Fruit fly (Drosophila melanogaster) whole organism, embryonic: ENCODE measurements around the gene AP-1mu.

Experiments
- Bgb ChIP-seq: fragments of 200-800 bp; sonication (Bioruptor generic); IDR thresholded peaks from 2 replicates; pipeline ENCODE4 v1.3.6; 2022; ENCODE audit warnings: missing biosample characterization, missing genetic modification characterization; ENCODE audit not compliant: partially characterized antibody
- CG10366 ChIP-seq: fragments of 200-800 bp; sonication (Bioruptor generic); IDR thresholded peaks from 2 replicates; pipeline ENCODE4 v1.3.6; 2022; ENCODE audit warnings: missing biosample characterization, missing genetic modification characterization
- CG10543 ChIP-seq: fragments of 200-800 bp; sonication (Bioruptor generic); optimal IDR thresholded peaks from 3 replicates; lab custom pipeline; 2017; ENCODE audit warnings: missing biosample characterization, mild to moderate bottlenecking, missing genetic modification characterization, moderate library complexity
- CG12071 ChIP-seq: fragments of 200-800 bp; sonication (Bioruptor generic); optimal IDR thresholded peaks from 3 replicates; lab custom pipeline; 2018; ENCODE audit warnings: missing biosample characterization, mild to moderate bottlenecking, missing genetic modification characterization
- CG1233 ChIP-seq: fragments of 200-800 bp; sonication (Bioruptor generic); optimal IDR thresholded peaks from 4 replicates; lab custom pipeline; 2018; ENCODE audit warnings: missing biosample characterization, mild to moderate bottlenecking, missing genetic modification characterization
- CG13287 ChIP-seq: fragments of 200-800 bp; sonication (Bioruptor generic); IDR thresholded peaks from 2 replicates; pipeline ENCODE4 v1.3.6; 2022; ENCODE audit warnings: missing biosample characterization, missing genetic modification characterization; ENCODE audit not compliant: partially characterized antibody
- CG15269 ChIP-seq: fragments of 200-800 bp; sonication (Bioruptor generic); optimal IDR thresholded peaks from 2 replicates; lab custom pipeline; 2018; ENCODE audit warnings: missing biosample characterization, mild to moderate bottlenecking, missing genetic modification characterization, moderate library complexity
- CG17802 ChIP-seq: fragments of 200-800 bp; sonication (Bioruptor generic); optimal IDR thresholded peaks from 2 replicates; lab custom pipeline; 2018; ENCODE audit warnings: missing biosample characterization, mild to moderate bottlenecking, missing genetic modification characterization, moderate library complexity
- CG17912 ChIP-seq: fragments of 200-800 bp; sonication (Bioruptor generic); optimal IDR thresholded peaks from 2 replicates; lab custom pipeline; 2018; ENCODE audit warnings: missing biosample characterization, mild to moderate bottlenecking, missing genetic modification characterization
- CG18619 ChIP-seq: fragments of 200-800 bp; sonication (Bioruptor generic); optimal IDR thresholded peaks from 3 replicates; lab custom pipeline; 2017; ENCODE audit warnings: missing biosample characterization, mild to moderate bottlenecking, missing genetic modification characterization
- CG2129 ChIP-seq: fragments of 200-800 bp; sonication (Bioruptor generic); IDR thresholded peaks from 2 replicates; pipeline ENCODE4 v1.3.6; 2022; ENCODE audit warnings: missing biosample characterization, missing genetic modification characterization; ENCODE audit not compliant: partially characterized antibody
- CG2199 ChIP-seq: fragments of 200-800 bp; sonication (Bioruptor generic); IDR thresholded peaks from 3 replicates; pipeline ENCODE4 v1.3.6; 2022; ENCODE audit warnings: missing biosample characterization, missing genetic modification characterization
- CG30431 ChIP-seq: fragments of 200-800 bp; sonication (Bioruptor generic); optimal IDR thresholded peaks from 2 replicates; lab custom pipeline; 2017; ENCODE audit warnings: missing biosample characterization, missing genetic modification characterization
- CG3065 ChIP-seq: fragments of 200-800 bp; sonication (Bioruptor generic); optimal IDR thresholded peaks from 2 replicates; lab custom pipeline; 2016; ENCODE audit warnings: missing biosample characterization, missing genetic modification characterization
- CG4820 ChIP-seq: fragments of 200-800 bp; sonication (Bioruptor generic); optimal IDR thresholded peaks from 3 replicates; lab custom pipeline; 2016; ENCODE audit warnings: missing biosample characterization, missing genetic modification characterization
- CG6791 ChIP-seq: fragments of 200-800 bp; sonication (Bioruptor generic); IDR thresholded peaks from 3 replicates; pipeline ENCODE4 v1.3.6; 2022; ENCODE audit warnings: missing biosample characterization, missing genetic modification characterization; ENCODE audit not compliant: partially characterized antibody
- CG6854 ChIP-seq: fragments of 200-800 bp; sonication (Bioruptor generic); optimal IDR thresholded peaks from 3 replicates; lab custom pipeline; 2017; ENCODE audit warnings: missing biosample characterization, mild to moderate bottlenecking, missing genetic modification characterization
- CG7271 ChIP-seq: fragments of 200-800 bp; sonication (Bioruptor generic); optimal IDR thresholded peaks from 2 replicates; lab custom pipeline; 2018; ENCODE audit warnings: missing biosample characterization, mild to moderate bottlenecking, missing genetic modification characterization, moderate library complexity
- CG7786 ChIP-seq: fragments of 200-800 bp; sonication (Bioruptor generic); optimal IDR thresholded peaks from 2 replicates; lab custom pipeline; 2016; ENCODE audit warnings: missing biosample characterization, missing genetic modification characterization
- CG8359 ChIP-seq: fragments of 200-800 bp; sonication (Bioruptor generic); optimal IDR thresholded peaks from 2 replicates; lab custom pipeline; 2017; ENCODE audit warnings: missing biosample characterization, mild to moderate bottlenecking, missing genetic modification characterization, borderline replicate concordance
- CG8765 ChIP-seq: fragments of 200-800 bp; sonication (Bioruptor generic); IDR thresholded peaks from 2 replicates; pipeline ENCODE4 v1.3.6; 2022; ENCODE audit warnings: missing biosample characterization, missing genetic modification characterization
- CG9727 ChIP-seq: fragments of 200-800 bp; sonication (Bioruptor generic); optimal IDR thresholded peaks from 3 replicates; lab custom pipeline; 2017; ENCODE audit warnings: missing biosample characterization, mild to moderate bottlenecking, missing genetic modification characterization
- D19B ChIP-seq: fragments of 200-800 bp; sonication (Bioruptor generic); optimal IDR thresholded peaks from 2 replicates; lab custom pipeline; 2017; ENCODE audit warnings: missing biosample characterization, mild to moderate bottlenecking, missing genetic modification characterization
- H15 ChIP-seq: fragments of 200-800 bp; sonication (Bioruptor generic); IDR thresholded peaks from 3 replicates; pipeline ENCODE4 v1.3.6; 2022; ENCODE audit warnings: missing biosample characterization, missing genetic modification characterization
- Lpt ChIP-seq: fragments of >200 bp; optimal IDR thresholded peaks from 2 replicates; lab custom pipeline; 2018; ENCODE audit warnings: missing biosample characterization, missing genetic modification characterization
- Mes4 ChIP-seq: fragments of 200-800 bp; sonication (Bioruptor generic); optimal IDR thresholded peaks from 2 replicates; lab custom pipeline; 2016; ENCODE audit warnings: missing biosample characterization, missing genetic modification characterization
- Opbp ChIP-seq: fragments of 200-800 bp; sonication (Bioruptor generic); IDR thresholded peaks from 3 replicates; pipeline ENCODE4 v1.3.6; 2022; ENCODE audit warnings: missing biosample characterization, missing genetic modification characterization; ENCODE audit not compliant: partially characterized antibody
- Spps ChIP-seq: fragments of 200-800 bp; sonication (Bioruptor generic); optimal IDR thresholded peaks from 2 replicates; lab custom pipeline; 2018; ENCODE audit warnings: missing biosample characterization, mild to moderate bottlenecking, missing genetic modification characterization
- Vsx1 ChIP-seq: fragments of 200-800 bp; sonication (Bioruptor generic); optimal IDR thresholded peaks from 2 replicates; lab custom pipeline; 2017; ENCODE audit warnings: missing biosample characterization, mild to moderate bottlenecking, missing genetic modification characterization, missing genetic modification reagents
- ash1 ChIP-seq: fragments of 200-800 bp; sonication (Bioruptor generic); optimal IDR thresholded peaks from 2 replicates; lab custom pipeline; 2018; ENCODE audit warnings: missing biosample characterization, mild to moderate bottlenecking, missing genetic modification characterization
- br ChIP-seq: fragments of >200 bp; optimal IDR thresholded peaks from 2 replicates; lab custom pipeline; 2017
- cg ChIP-seq: fragments of 200-800 bp; sonication (Bioruptor generic); optimal IDR thresholded peaks from 3 replicates; lab custom pipeline; 2019; ENCODE audit warnings: missing biosample characterization, mild to moderate bottlenecking, missing genetic modification characterization, moderate library complexity
- dm ChIP-seq: fragments of 200-800 bp; sonication (Bioruptor generic); optimal IDR thresholded peaks from 3 replicates; lab custom pipeline; 2016; ENCODE audit warnings: missing biosample characterization, missing genetic modification characterization
- fd3F ChIP-seq: fragments of 200-800 bp; sonication (Bioruptor generic); optimal IDR thresholded peaks from 2 replicates; lab custom pipeline; 2018; ENCODE audit warnings: missing biosample characterization, mild to moderate bottlenecking, missing genetic modification characterization, moderate library complexity
- gfzf ChIP-seq: fragments of 200-800 bp; sonication (Bioruptor generic); optimal IDR thresholded peaks from 2 replicates; lab custom pipeline; 2016; ENCODE audit warnings: missing biosample characterization, mild to moderate bottlenecking, missing genetic modification characterization, moderate library complexity
- gsb-n ChIP-seq: fragments of 200-800 bp; sonication (Bioruptor generic); optimal IDR thresholded peaks from 3 replicates; lab custom pipeline; 2018; ENCODE audit warnings: missing biosample characterization, mild to moderate bottlenecking, missing genetic modification characterization
- kay ChIP-seq: fragments of 200-800 bp; sonication (Bioruptor generic); optimal IDR thresholded peaks from 2 replicates; lab custom pipeline; 2016; ENCODE audit warnings: missing biosample characterization, missing genetic modification characterization
- lbe ChIP-seq: fragments of 200-800 bp; sonication (Bioruptor generic); optimal IDR thresholded peaks from 2 replicates; lab custom pipeline; 2016; ENCODE audit warnings: missing biosample characterization, mild to moderate bottlenecking, missing genetic modification characterization
- lov ChIP-seq, 2 experiments: fragments of 200-800 bp in 1 of 2; fragments of >200 bp in 1 of 2; sonication (Bioruptor generic) in 1 of 2; IDR thresholded peaks in 1 of 2; optimal IDR thresholded peaks in 1 of 2; 2 replicates in 1 of 2; 3 replicates in 1 of 2; pipeline versions ENCODE4 v1.3.6 to Lab custom; 2017 to 2022; ENCODE audit warnings: missing biosample characterization in 1 of 2, missing genetic modification characterization in 1 of 2
- luna ChIP-seq: fragments of 200-800 bp; sonication (Bioruptor generic); optimal IDR thresholded peaks from 2 replicates; lab custom pipeline; 2016; ENCODE audit warnings: missing biosample characterization, missing genetic modification characterization
- nom ChIP-seq: fragments of 200-800 bp; sonication (Bioruptor generic); optimal IDR thresholded peaks from 2 replicates; lab custom pipeline; 2017; ENCODE audit warnings: missing biosample characterization, missing genetic modification characterization, mild to moderate bottlenecking, moderate library complexity, missing genetic modification reagents
- p53 ChIP-seq: fragments of 200-800 bp; sonication (Bioruptor generic); optimal IDR thresholded peaks from 2 replicates; lab custom pipeline; 2016; ENCODE audit warnings: missing biosample characterization, missing genetic modification characterization
- pnt ChIP-seq: fragments of 200-800 bp; sonication (Bioruptor generic); optimal IDR thresholded peaks from 3 replicates; lab custom pipeline; 2016; ENCODE audit warnings: missing biosample characterization, missing genetic modification characterization
- ranshi ChIP-seq: fragments of 200-800 bp; sonication (Bioruptor generic); IDR thresholded peaks from 2 replicates; pipeline ENCODE4 v1.3.6; 2022; ENCODE audit warnings: missing biosample characterization, missing genetic modification characterization
- sim ChIP-seq: fragments of 200-800 bp; sonication (Bioruptor generic); IDR thresholded peaks from 2 replicates; pipeline ENCODE4 v1.3.6; 2022; ENCODE audit warnings: missing biosample characterization, missing genetic modification characterization
- sob ChIP-seq: fragments of 200-800 bp; sonication (Bioruptor generic); IDR thresholded peaks from 2 replicates; pipeline ENCODE4 v1.3.6; 2022; ENCODE audit warnings: missing biosample characterization, missing genetic modification characterization
- sr ChIP-seq: fragments of 200-800 bp; sonication (Bioruptor generic); IDR thresholded peaks from 3 replicates; pipeline ENCODE4 v1.3.6; 2022; ENCODE audit warnings: missing biosample characterization, missing genetic modification characterization
- toy ChIP-seq: fragments of 200-800 bp; sonication (Bioruptor generic); IDR thresholded peaks from 2 replicates; pipeline ENCODE4 v1.3.6; 2022; ENCODE audit warnings: missing biosample characterization, missing genetic modification characterization
- tup ChIP-seq: fragments of 200-800 bp; sonication (Bioruptor generic); optimal IDR thresholded peaks from 2 replicates; lab custom pipeline; 2016; ENCODE audit warnings: missing biosample characterization, mild to moderate bottlenecking, missing genetic modification characterization, moderate library complexity
- zen ChIP-seq: fragments of 200-800 bp; sonication (Bioruptor generic); optimal IDR thresholded peaks from 3 replicates; lab custom pipeline; 2018; ENCODE audit warnings: missing biosample characterization, mild to moderate bottlenecking, missing genetic modification characterization, moderate library complexity

The AP-1mu gene

DNA sequence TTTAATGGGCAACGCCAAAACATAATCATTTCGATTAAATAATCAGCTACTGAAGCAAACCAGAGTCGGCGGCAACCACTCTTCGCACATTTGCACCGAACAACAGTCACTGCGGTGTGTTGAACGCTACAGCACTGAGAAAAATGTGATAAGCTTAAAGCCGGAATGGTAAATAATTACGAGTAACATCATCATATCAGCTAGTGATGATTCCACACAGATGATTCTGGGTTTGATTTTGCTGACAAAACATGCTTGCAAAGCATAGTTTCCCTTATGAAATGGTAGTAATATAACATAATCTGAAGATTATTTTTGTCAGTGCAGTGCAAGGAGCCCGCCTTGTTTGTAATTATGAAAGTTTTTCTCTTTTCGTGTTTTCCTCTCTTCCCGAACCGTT, 38.8 kb upstream of the AP-1mu start (continued):
- TF ChIP-seq CG13287 (GFP tag; lab: Robert Waterston, UW), result no peak
- peak; percentile 64 for TF ChIP-seq zen (tag; lab: Kevin White, UChicago)
- no peak for TF ChIP-seq H15 (GFP tag; lab: Robert Waterston, UW)
- TF ChIP-seq ash1 (GFP tag; lab: Kevin White, UChicago), result no peak
- TF ChIP-seq Opbp (GFP tag; lab: Robert Waterston, UW), result no peak
- no peak for TF ChIP-seq Bgb (GFP tag; lab: Robert Waterston, UW)
- TF ChIP-seq Spps, result peak; percentile 62
- TF ChIP-seq CG1233 (GFP tag; lab: Kevin White, UChicago), result no peak
- TF ChIP-seq lbe (GFP tag; lab: Kevin White, UChicago), result no peak
- peak; percentile 53 for TF ChIP-seq CG8359
- no peak for TF ChIP-seq CG6791 (GFP tag; lab: Robert Waterston, UW)
- TF ChIP-seq luna (GFP tag; lab: Kevin White, UChicago), result no peak
- no peak; the same call in 1 of the 2 replicates for TF ChIP-seq CG8765 (GFP tag; lab: Robert Waterston, UW)
- TF ChIP-seq fd3F, result no peak
- no peak for TF ChIP-seq nom
- TF ChIP-seq CG9727 (GFP tag; lab: Kevin White, UChicago), result peak; percentile 12
- TF ChIP-seq CG2129, result no peak
- TF ChIP-seq CG3065, result no peak
- no peak for TF ChIP-seq dm
- TF ChIP-seq CG12071, result peak; percentile 50
- TF ChIP-seq CG30431, result peak; percentile 35
- TF ChIP-seq gfzf (GFP tag; lab: Kevin White, UChicago), result no peak
- peak; percentile 36 for TF ChIP-seq Mes4 (GFP tag; lab: Kevin White, UChicago)
- TF ChIP-seq lov (optimal IDR thresholded peaks at IDR 0.05; lab: Kevin White, UChicago), result no peak
- TF ChIP-seq lov (GFP tag; IDR thresholded peaks at IDR 0.05; lab: Robert Waterston, UW), result no peak
- peak; percentile 20; the same call in 1 of the 2 replicates for TF ChIP-seq sob (GFP tag; lab: Robert Waterston, UW)
- no peak for TF ChIP-seq CG17912
- peak; percentile 13 for TF ChIP-seq CG15269 (tag; lab: Kevin White, UChicago)
- peak; percentile 57 for TF ChIP-seq gsb-n (tag; lab: Kevin White, UChicago)
- no peak for TF ChIP-seq kay (GFP tag; lab: Kevin White, UChicago)
- TF ChIP-seq sr, result no peak
- peak; percentile 71 for TF ChIP-seq CG4820 (GFP tag; lab: Kevin White, UChicago)
- no peak for TF ChIP-seq CG6854 (GFP tag; lab: Kevin White, UChicago)
- TF ChIP-seq D19B (GFP tag; lab: Kevin White, UChicago), result no peak
- no peak for TF ChIP-seq CG2199
- peak; percentile 56 for TF ChIP-seq pnt (GFP tag; lab: Kevin White, UChicago)
- peak; percentile 39 for TF ChIP-seq CG18619 (GFP tag; lab: Kevin White, UChicago)
- no peak for TF ChIP-seq Vsx1 (GFP tag; lab: Kevin White, UChicago)
- no peak for TF ChIP-seq CG10543
- peak; percentile 38; the same call in 1 of the 2 replicates for TF ChIP-seq CG10366
- TF ChIP-seq cg, result no peak
- 0 out of 2 replicates have a peak, but pooled peaks have one; percentile 11 for TF ChIP-seq ranshi (GFP tag; lab: Robert Waterston, UW)
- TF ChIP-seq p53 (GFP tag; lab: Kevin White, UChicago), result no peak
- 0 out of 2 replicates have a peak, but pooled peaks have one; percentile 40 for TF ChIP-seq sim (GFP tag; lab: Robert Waterston, UW)
- TF ChIP-seq CG17802, result peak; percentile 26
- no peak for TF ChIP-seq toy (GFP tag; lab: Robert Waterston, UW)
- TF ChIP-seq CG7786 (GFP tag; lab: Kevin White, UChicago), result peak; percentile 12
- no peak for TF ChIP-seq tup (GFP tag; lab: Kevin White, UChicago)
- no peak for TF ChIP-seq br (lab: Kevin White, UChicago)
- TF ChIP-seq CG7271 (tag; lab: Kevin White, UChicago), result no peak
- no peak for TF ChIP-seq Lpt (GFP tag; lab: Kevin White, UChicago)
